Worm (Caenorhabditis elegans) whole organism, late embryonic: ENCODE results near the gene jtr-1.

Source experiments
- C38D4.7 ChIP-seq: fragments of 200-800 bp; sonication (Bioruptor generic); optimal IDR thresholded peaks from 2 replicates; lab custom pipeline; 2018; ENCODE audit warnings: mild to moderate bottlenecking, missing genetic modification characterization, moderate library complexity, missing compliant biosample characterization
- K02D7.2 ChIP-seq: sonication (generic microtip); optimal IDR thresholded peaks from 2 replicates; lab custom pipeline; 2017; ENCODE audit warnings: mild to moderate bottlenecking, missing genetic modification characterization, missing compliant biosample characterization
- T23F11.4 ChIP-seq: fragments of 200-800 bp; sonication (Bioruptor generic); optimal IDR thresholded peaks from 2 replicates; lab custom pipeline; 2018; ENCODE audit warnings: mild to moderate bottlenecking, missing genetic modification characterization, missing compliant biosample characterization
- ama-1 ChIP-seq: fragments of 150-350 bp; optimal IDR thresholded peaks from 2 replicates; lab custom pipeline; 2014
- ceh-19 ChIP-seq: fragments of 200-800 bp; sonication (Bioruptor generic); optimal IDR thresholded peaks from 2 replicates; lab custom pipeline; 2018; ENCODE audit warnings: mild to moderate bottlenecking, missing genetic modification characterization, missing compliant biosample characterization
- ceh-22 ChIP-seq: sonication (generic microtip); optimal IDR thresholded peaks from 2 replicates; lab custom pipeline; 2017; ENCODE audit warnings: missing biosample characterization, missing genetic modification characterization
- ceh-24 ChIP-seq: sonication (generic microtip); optimal IDR thresholded peaks from 2 replicates; lab custom pipeline; 2016; ENCODE audit warnings: mild to moderate bottlenecking, missing genetic modification characterization, missing compliant biosample characterization
- ceh-48 ChIP-seq: sonication (generic microtip); optimal IDR thresholded peaks from 2 replicates; lab custom pipeline; 2016; ENCODE audit warnings: missing genetic modification characterization, inconsistent platforms, missing compliant biosample characterization
- ceh-9 ChIP-seq: sonication (generic microtip); optimal IDR thresholded peaks from 2 replicates; lab custom pipeline; 2016; ENCODE audit warnings: mild to moderate bottlenecking, missing genetic modification characterization, inconsistent platforms, missing compliant biosample characterization
- dmd-4 ChIP-seq: sonication (generic microtip); optimal IDR thresholded peaks from 2 replicates; lab custom pipeline; 2016; ENCODE audit warnings: borderline replicate concordance, missing genetic modification characterization, missing compliant biosample characterization
- elt-2 ChIP-seq: sonication (generic microtip); optimal IDR thresholded peaks from 2 replicates; lab custom pipeline; 2016; ENCODE audit warnings: missing genetic modification reagents, missing genetic modification characterization, missing compliant biosample characterization
- fkh-10 ChIP-seq: fragments of 150-350 bp; optimal IDR thresholded peaks from 2 replicates; lab custom pipeline; 2014; ENCODE audit warnings: missing biosample characterization, missing genetic modification reagents, missing genetic modification characterization
- gmeb-2 ChIP-seq: sonication (generic microtip); optimal IDR thresholded peaks from 2 replicates; lab custom pipeline; 2016; ENCODE audit warnings: missing genetic modification characterization, inconsistent platforms, missing compliant biosample characterization
- hlh-15 ChIP-seq: sonication (generic microtip); optimal IDR thresholded peaks from 2 replicates; lab custom pipeline; 2016; ENCODE audit warnings: missing genetic modification characterization, missing compliant biosample characterization
- hlh-30 ChIP-seq: sonication (generic microtip); optimal IDR thresholded peaks from 2 replicates; lab custom pipeline; 2017; ENCODE audit warnings: antibody characterized with exemption, missing genetic modification characterization, missing compliant biosample characterization; ENCODE audit not compliant: insufficient read depth
- hlh-6 ChIP-seq: sonication (generic microtip); optimal IDR thresholded peaks from 2 replicates; lab custom pipeline; 2016; ENCODE audit warnings: missing genotype, missing genetic modification characterization, missing compliant biosample characterization
- hlh-8 ChIP-seq: sonication (generic microtip); optimal IDR thresholded peaks from 2 replicates; lab custom pipeline; 2016; ENCODE audit warnings: missing genotype, missing genetic modification characterization, missing compliant biosample characterization
- lin-11 ChIP-seq: fragments of 200-800 bp; sonication (Bioruptor generic); optimal IDR thresholded peaks from 2 replicates; lab custom pipeline; 2018; ENCODE audit warnings: mild to moderate bottlenecking, missing genetic modification characterization, missing compliant biosample characterization
- madf-2 ChIP-seq: sonication (generic microtip); optimal IDR thresholded peaks from 2 replicates; lab custom pipeline; 2017; ENCODE audit warnings: missing genetic modification characterization, missing compliant biosample characterization
- nhr-232 ChIP-seq: sonication (generic microtip); optimal IDR thresholded peaks from 2 replicates; lab custom pipeline; 2016; ENCODE audit warnings: missing genetic modification characterization, missing compliant biosample characterization
- pat-9 ChIP-seq: fragments of 200-800 bp; sonication (Bioruptor generic); optimal IDR thresholded peaks from 2 replicates; lab custom pipeline; 2018; ENCODE audit warnings: mild to moderate bottlenecking, missing genetic modification characterization, moderate library complexity, missing compliant biosample characterization
- pax-1 ChIP-seq: fragments of 150-350 bp; optimal IDR thresholded peaks from 2 replicates; lab custom pipeline; 2014; ENCODE audit warnings: missing biosample characterization, missing genetic modification characterization
- pha-2 ChIP-seq: sonication (generic microtip); optimal IDR thresholded peaks from 2 replicates; lab custom pipeline; 2017; ENCODE audit warnings: mild to moderate bottlenecking, missing genetic modification characterization, missing compliant biosample characterization
- pros-1 ChIP-seq: fragments of 150-350 bp; optimal IDR thresholded peaks from 2 replicates; lab custom pipeline; 2014; ENCODE audit warnings: missing biosample characterization, missing genetic modification reagents, missing genetic modification characterization
- ref-2 ChIP-seq: sonication (generic microtip); optimal IDR thresholded peaks from 2 replicates; lab custom pipeline; 2016; ENCODE audit warnings: missing genetic modification characterization, missing compliant biosample characterization
- ttx-3 ChIP-seq: sonication (generic microtip); optimal IDR thresholded peaks from 2 replicates; lab custom pipeline; 2016; ENCODE audit warnings: missing genetic modification reagents, missing genetic modification characterization, missing compliant biosample characterization
- unc-42 ChIP-seq: sonication (generic microtip); optimal IDR thresholded peaks from 2 replicates; lab custom pipeline; 2016; ENCODE audit warnings: missing genotype, missing genetic modification characterization, missing compliant biosample characterization
- ztf-16 ChIP-seq: sonication (generic microtip); optimal IDR thresholded peaks from 2 replicates; lab custom pipeline; 2017; ENCODE audit warnings: missing genetic modification characterization, missing compliant biosample characterization

The jtr-1 gene

ce11 chrIV:1460686-1461085, 40.0 kb downstream of the jtr-1 start, which contains the start of gene col-106:
Gene col-106 (minus strand): TSS chrIV:1460786.
- TF ChIP-seq hlh-30 (tag; lab: Kevin White, UChicago) = no peak
- TF ChIP-seq T23F11.4 (GFP tag; lab: Kevin White, UChicago) = no peak

- TF ChIP-seq hlh-8 = no peak
- no peak for TF ChIP-seq ttx-3 (tag; lab: Kevin White, UChicago)
- TF ChIP-seq, all 69 proteins: peak for 0
Measured at ce11 chrIV:1461463-1461862, 40.7 kb downstream of the jtr-1 start.

DNA sequence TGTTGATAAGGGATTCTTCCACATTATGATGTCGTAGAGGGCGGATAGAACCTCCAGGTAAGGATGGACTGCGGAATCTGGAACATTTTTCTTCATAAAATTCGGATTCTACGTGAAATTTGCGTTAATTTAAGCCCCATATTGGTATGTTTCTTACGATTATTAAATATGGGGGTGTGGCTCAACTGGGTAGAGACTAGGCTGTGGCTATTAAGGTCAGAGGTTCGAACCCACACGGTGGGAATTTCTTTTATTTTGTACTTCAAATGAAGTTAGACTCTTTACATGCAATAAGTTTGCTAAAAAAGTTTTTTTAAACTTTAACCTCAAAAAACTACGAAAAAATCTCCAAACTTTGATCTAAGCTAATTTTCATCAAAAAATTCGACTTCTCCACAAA, 44.7 kb downstream of the jtr-1 start:
- TF ChIP-seq ceh-22 (tag; lab: Kevin White, UChicago) (no peak), pros-1 (tag; lab: Kevin White, UChicago) (no peak), elt-2 (tag; lab: Kevin White, UChicago) (no peak), K02D7.2 (tag; lab: Kevin White, UChicago) (no peak), ceh-9 (tag; lab: Kevin White, UChicago) (no peak), ceh-24 (tag; lab: Kevin White, UChicago) (no peak)
- TF ChIP-seq, all 69 proteins: peak for 0

DNA sequence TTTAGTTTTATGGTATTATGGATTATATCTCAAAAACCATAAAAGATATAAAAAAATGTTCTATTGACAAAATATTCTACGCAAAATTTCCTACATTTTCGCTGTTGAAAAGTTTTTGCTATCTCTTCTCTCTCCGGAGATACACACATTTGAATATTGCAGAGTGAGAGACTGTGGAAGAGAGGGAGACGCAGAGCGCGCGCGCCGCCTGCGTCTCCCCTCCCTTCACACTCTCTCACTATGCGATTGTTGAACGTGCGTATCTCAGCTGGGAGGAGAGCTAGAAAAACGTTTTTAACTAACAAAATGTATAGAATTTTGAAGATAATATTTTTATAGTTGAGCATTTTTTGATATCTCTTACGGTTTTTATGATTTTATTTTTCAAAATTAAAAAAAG, 48.4 kb downstream of the jtr-1 start:
- TF ChIP-seq ztf-16 (tag; lab: Kevin White, UChicago) (no peak), dmd-4 (no peak), ttx-3 (tag; lab: Kevin White, UChicago) (no peak), madf-2 (no peak), ceh-19 (GFP tag; lab: Kevin White, UChicago) (no peak), pat-9 (tag; lab: Kevin White, UChicago) (no peak), hlh-15 (tag; lab: Kevin White, UChicago) (no peak), lin-11 (tag; lab: Kevin White, UChicago) (no peak), unc-42 (no peak)

ce11 chrIV:1470364-1470763, 49.6 kb downstream of the jtr-1 start:
- no peak for TF ChIP-seq fkh-10 (GFP tag; lab: Kevin White, UChicago)
- TF ChIP-seq pha-2 (tag; lab: Kevin White, UChicago) = no peak
- TF ChIP-seq hlh-6 = no peak
- TF ChIP-seq gmeb-2 = no peak
- no peak for TF ChIP-seq pax-1 (tag; lab: Kevin White, UChicago)
- no peak for TF ChIP-seq pros-1 (tag; lab: Kevin White, UChicago)
- TF ChIP-seq ttx-3 (tag; lab: Kevin White, UChicago) = no peak
- no peak for TF ChIP-seq ref-2 (tag; lab: Kevin White, UChicago)
- TF ChIP-seq dmd-4 = no peak
- TF ChIP-seq ama-1 = no peak
- TF ChIP-seq ceh-48 (tag; lab: Kevin White, UChicago) = no peak
- TF ChIP-seq C38D4.7 (GFP tag; lab: Kevin White, UChicago) = no peak
- TF ChIP-seq lin-11 (tag; lab: Kevin White, UChicago) = no peak
- TF ChIP-seq nhr-232 (tag; lab: Kevin White, UChicago) = no peak
- no peak for TF ChIP-seq ztf-16 (tag; lab: Kevin White, UChicago)
